Fruit fly (Drosophila melanogaster): Measurements from ENCODE around the gene RpL22.

RpL22 gene

DNA sequence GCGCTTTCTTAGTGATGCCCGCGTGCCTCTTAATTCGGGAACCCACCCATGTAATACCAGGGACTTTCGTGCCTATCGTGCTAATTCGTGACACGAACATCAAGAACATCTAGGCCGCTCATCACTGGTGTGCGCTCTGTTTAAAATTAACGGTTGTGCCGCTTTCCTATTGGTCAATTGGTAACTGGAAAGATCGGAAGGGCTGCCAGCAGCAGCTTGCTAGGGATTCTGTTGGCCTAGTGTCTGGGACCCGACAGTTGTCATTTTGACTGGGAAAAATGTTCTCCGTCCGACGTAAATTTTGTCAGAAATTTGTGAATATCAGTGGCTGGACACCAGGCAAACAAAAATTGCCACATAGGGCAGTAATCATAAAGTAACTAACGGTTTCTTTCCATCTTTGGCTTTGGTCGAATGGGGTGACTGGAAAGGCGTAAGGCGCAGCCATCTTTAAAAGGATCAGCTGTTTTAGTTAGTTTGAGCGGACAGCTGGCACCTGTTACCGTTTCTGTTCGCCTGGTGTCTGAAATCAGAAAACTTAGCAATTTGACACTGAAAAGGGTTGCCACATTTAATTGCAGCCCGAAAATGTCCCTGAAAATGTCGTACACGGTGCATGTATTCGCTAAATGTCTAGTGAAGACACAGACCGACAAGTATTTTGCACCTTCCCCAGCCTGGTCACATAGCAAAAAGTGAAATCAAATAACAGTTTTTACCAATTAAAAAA lies 5.9 kb downstream of the RpL22 start, which contains the start of gene CG5273 (continued):
- TF ChIP-seq Sox100B (GFP tag; optimal IDR thresholded peaks at IDR 0.05): no peak
- TF ChIP-seq zen (tag; optimal IDR thresholded peaks at IDR 0.05): peak; percentile 38
- peak; percentile 38; the same call in 2 of the 3 replicates for TF ChIP-seq CG17361 (GFP tag; IDR thresholded peaks at IDR 0.05)
- TF ChIP-seq CG14667 (GFP tag; IDR thresholded peaks at IDR 0.05): no peak
- TF ChIP-seq da (GFP tag; optimal IDR thresholded peaks at IDR 0.05): no peak
- TF ChIP-seq Nf-YB (GFP tag; optimal IDR thresholded peaks at IDR 0.05): peak; percentile 97
- no peak for TF ChIP-seq HLH54F (GFP tag; optimal IDR thresholded peaks at IDR 0.05)
- TF ChIP-seq CG16815 (GFP tag; optimal IDR thresholded peaks at IDR 0.05): no peak
- TF ChIP-seq Mes4 (GFP tag; optimal IDR thresholded peaks at IDR 0.05): no peak
- TF ChIP-seq CG8089 (GFP tag; optimal IDR thresholded peaks at IDR 0.05): no peak
- no peak for TF ChIP-seq tup (GFP tag; optimal IDR thresholded peaks at IDR 0.05)
- TF ChIP-seq ara (GFP tag; IDR thresholded peaks at IDR 0.05): no peak
- TF ChIP-seq CG10959 (GFP tag; IDR thresholded peaks at IDR 0.05): no peak
- TF ChIP-seq CG4360 (GFP tag; IDR thresholded peaks at IDR 0.05): no peak
- TF ChIP-seq bowl (GFP tag; IDR thresholded peaks at IDR 0.05): no peak
- TF ChIP-seq Kr (GFP tag; optimal IDR thresholded peaks at IDR 0.05): peak; percentile 98
- TF ChIP-seq ems (GFP tag; optimal IDR thresholded peaks at IDR 0.05): no peak
- TF ChIP-seq sob (GFP tag; IDR thresholded peaks at IDR 0.05): peak; percentile 20; the same call in 1 of the 2 replicates
- peak; percentile 69 for TF ChIP-seq CG10543 (GFP tag; optimal IDR thresholded peaks at IDR 0.05)
- TF ChIP-seq CG4707 (GFP tag; optimal IDR thresholded peaks at IDR 0.05): no peak
- TF ChIP-seq slou (GFP tag; optimal IDR thresholded peaks at IDR 0.05): no peak
- no peak for TF ChIP-seq gt (GFP tag; IDR thresholded peaks at IDR 0.05)
- no peak for TF ChIP-seq CG8765 (GFP tag; IDR thresholded peaks at IDR 0.05)
- TF ChIP-seq CG10366 (GFP tag; IDR thresholded peaks at IDR 0.05): no peak
- no peak for TF ChIP-seq Chrac-16 (GFP tag; optimal IDR thresholded peaks at IDR 0.05)
- TF ChIP-seq CG8478 (optimal IDR thresholded peaks at IDR 0.05): no peak
- TF ChIP-seq gfzf (GFP tag; optimal IDR thresholded peaks at IDR 0.05): peak; percentile 98
- TF ChIP-seq CG7963 (GFP tag; IDR thresholded peaks at IDR 0.05; ENCODE audit: partially characterized antibody): peak; percentile 93
- TF ChIP-seq cato (GFP tag; optimal IDR thresholded peaks at IDR 0.05; ENCODE audit: borderline replicate concordance): no peak
- peak; percentile 62; the same call in 1 of the 2 replicates for TF ChIP-seq chm (GFP tag; IDR thresholded peaks at IDR 0.05)
- TF ChIP-seq dimm (GFP tag; IDR thresholded peaks at IDR 0.05): no peak
- TF ChIP-seq emc (GFP tag; optimal IDR thresholded peaks at IDR 0.05): no peak
- TF ChIP-seq ranshi (GFP tag; IDR thresholded peaks at IDR 0.05): no peak
- TF ChIP-seq CG17385 (GFP tag; optimal IDR thresholded peaks at IDR 0.05): no peak
- TF ChIP-seq sens (GFP tag): peak; percentile 91
- peak; percentile 98 for TF ChIP-seq Doc3 (GFP tag; IDR thresholded peaks at IDR 0.05; ENCODE audit: partially characterized antibody)
- peak; percentile 56 for TF ChIP-seq Dp (GFP tag; optimal IDR thresholded peaks at IDR 0.05)
- TF ChIP-seq Nf-YA (GFP tag; IDR thresholded peaks at IDR 0.05): 0 out of 2 replicates have a peak, but pooled peaks have one; percentile 32
- TF ChIP-seq bsh (GFP tag; optimal IDR thresholded peaks at IDR 0.05): no peak
- no peak for TF ChIP-seq ttk (GFP tag; IDR thresholded peaks at IDR 0.05)
- peak; percentile 7 for TF ChIP-seq MTF-1 (GFP tag; optimal IDR thresholded peaks at IDR 0.05; ENCODE audit: borderline replicate concordance)
- no peak for TF ChIP-seq Ptx1 (GFP tag; IDR thresholded peaks at IDR 0.05)
- TF ChIP-seq CG9876 (GFP tag; optimal IDR thresholded peaks at IDR 0.05): no peak
- TF ChIP-seq Dip2 (GFP tag; IDR thresholded peaks at IDR 0.05): no peak
- no peak for TF ChIP-seq croc (GFP tag; conservative IDR thresholded peaks at IDR 0.05)
- no peak for TF ChIP-seq CG12071 (GFP tag; optimal IDR thresholded peaks at IDR 0.05)
- no peak for TF ChIP-seq Deaf1 (tag; optimal IDR thresholded peaks at IDR 0.05)
- peak; percentile 82 for TF ChIP-seq CG12659 (GFP tag; optimal IDR thresholded peaks at IDR 0.05)
- peak; percentile 25 for TF ChIP-seq Xbp1 (GFP tag; optimal IDR thresholded peaks at IDR 0.05)
- TF ChIP-seq pb (GFP tag; optimal IDR thresholded peaks at IDR 0.05): no peak
- TF ChIP-seq Dbx (GFP tag; IDR thresholded peaks at IDR 0.05): 0 out of 3 replicates have a peak, but pooled peaks have one; percentile 5
